Worm (Caenorhabditis elegans) whole organism, L4 larva: ENCODE results near the gene rnp-7.

Experiments
- F10B5.3 ChIP-seq: sonication (generic microtip); optimal IDR thresholded peaks from 2 replicates; lab custom pipeline; 2016; ENCODE audit warnings: mild to moderate bottlenecking, missing genetic modification characterization, missing compliant biosample characterization
- F37D6.2 ChIP-seq: sonication (generic microtip); optimal IDR thresholded peaks from 2 replicates; lab custom pipeline; 2016; ENCODE audit warnings: mild to moderate bottlenecking, missing genetic modification characterization, missing compliant biosample characterization
- F44E2.7 ChIP-seq: fragments of 200-800 bp; sonication (Bioruptor generic); IDR thresholded peaks from 2 replicates; pipeline ENCODE4 v2.1.2; 2022; ENCODE audit warnings: missing genetic modification characterization, missing compliant biosample characterization
- R02D3.7 ChIP-seq: fragments of 150-350 bp; sonication (generic microtip); optimal IDR thresholded peaks from 3 replicates; lab custom pipeline; 2014; ENCODE audit warnings: missing biosample characterization, missing genetic modification characterization
- T20F7.1 ChIP-seq: fragments of 200-800 bp; sonication (Bioruptor generic); optimal IDR thresholded peaks from 2 replicates; lab custom pipeline; 2018; ENCODE audit warnings: mild to moderate bottlenecking, missing genetic modification characterization, missing compliant biosample characterization
- Y105C5A.15 ChIP-seq: fragments of 200-800 bp; sonication (Bioruptor generic); IDR thresholded peaks from 2 replicates; pipeline ENCODE4 v1.3.6; 2022; ENCODE audit warnings: missing genetic modification characterization, missing compliant biosample characterization
- Y5F2A.4 ChIP-seq: fragments of 200-800 bp; sonication (Bioruptor generic); optimal IDR thresholded peaks from 2 replicates; lab custom pipeline; 2018; ENCODE audit warnings: mild to moderate bottlenecking, missing genetic modification characterization, missing compliant biosample characterization
- ZK337.2 ChIP-seq: fragments of 200-800 bp; sonication (Bioruptor generic); IDR thresholded peaks from 2 replicates; pipeline ENCODE4 v1.3.6; 2022; ENCODE audit warnings: missing genetic modification reagents, missing genetic modification characterization, missing compliant biosample characterization
- ZK546.5 ChIP-seq, 2 experiments: sonication (generic microtip); optimal IDR thresholded peaks; 2 replicates each; lab custom pipeline; 2017; ENCODE audit warnings: missing biosample characterization in 2 of 2, missing genetic modification characterization in 2 of 2
- aha-1 ChIP-seq: fragments of 150-350 bp; peaks from one replicate; lab custom pipeline; 2014; ENCODE audit warnings: missing biosample characterization, missing genetic modification characterization
- ama-1 ChIP-seq: fragments of 150-350 bp; optimal IDR thresholded peaks from 2 replicates; lab custom pipeline; 2014; ENCODE audit warnings: inconsistent platforms, mixed read lengths
- arid-1 ChIP-seq: fragments of 200-800 bp; sonication (Bioruptor generic); conservative IDR thresholded peaks from 2 replicates; pipeline ENCODE4 v1.3.6; 2022; ENCODE audit warnings: missing genetic modification reagents, missing genetic modification characterization, missing compliant biosample characterization
- attf-4 ChIP-seq: sonication (generic microtip); optimal IDR thresholded peaks from 3 replicates; lab custom pipeline; 2017; ENCODE audit warnings: missing biosample characterization, missing genetic modification characterization
- ceh-28 ChIP-seq: fragments of 150-350 bp; optimal IDR thresholded peaks from 2 replicates; lab custom pipeline; 2014; ENCODE audit warnings: missing biosample characterization, missing genetic modification reagents, missing genetic modification characterization
- ces-1 ChIP-seq: fragments of 150-350 bp; sonication (generic microtip); optimal IDR thresholded peaks from 4 replicates; lab custom pipeline; 2014; ENCODE audit warnings: missing biosample characterization, missing genetic modification reagents, missing genetic modification characterization
- daf-16 ChIP-seq, 3 experiments: sonication (generic microtip); optimal IDR thresholded peaks; 2 replicates each; lab custom pipeline; 2016 to 2017; ENCODE audit warnings: missing genetic modification characterization in 3 of 3, missing genetic modification reagents in 3 of 3, mild to moderate bottlenecking in 2 of 3, missing compliant biosample characterization in 2 of 3, missing biosample characterization in 1 of 3, moderate library complexity in 1 of 3
- dmd-8 ChIP-seq: fragments of 200-800 bp; sonication (Bioruptor generic); IDR thresholded peaks from 2 replicates; pipeline ENCODE4 v1.3.6; 2022; ENCODE audit warnings: missing genetic modification characterization, missing compliant biosample characterization
- dpl-1 ChIP-seq: fragments of 150-350 bp; optimal IDR thresholded peaks from 2 replicates; lab custom pipeline; 2014; ENCODE audit warnings: missing biosample characterization, missing genetic modification reagents, missing genetic modification characterization
- egl-27 ChIP-seq: sonication (generic microtip); optimal IDR thresholded peaks from 3 replicates; lab custom pipeline; 2017; ENCODE audit warnings: missing biosample characterization, missing genetic modification reagents, missing genetic modification characterization
- fkh-10 ChIP-seq: fragments of 150-350 bp; optimal IDR thresholded peaks from 2 replicates; lab custom pipeline; 2014; ENCODE audit warnings: missing biosample characterization, missing genetic modification reagents, missing genetic modification characterization
- hlh-11 ChIP-seq: fragments of 200-800 bp; sonication (Bioruptor generic); optimal IDR thresholded peaks from 2 replicates; lab custom pipeline; 2018; ENCODE audit warnings: mild to moderate bottlenecking, missing genetic modification characterization, missing compliant biosample characterization
- lin-1 ChIP-seq: fragments of 200-800 bp; sonication (Bioruptor generic); IDR thresholded peaks from 2 replicates; pipeline ENCODE4 v1.3.6; 2022; ENCODE audit warnings: missing genetic modification reagents, missing genetic modification characterization, missing compliant biosample characterization
- lin-15B ChIP-seq: fragments of 150-350 bp; sonication (generic microtip); optimal IDR thresholded peaks from 3 replicates; lab custom pipeline; 2014; ENCODE audit warnings: missing biosample characterization, missing genetic modification characterization
- lir-3 ChIP-seq: sonication (generic microtip); optimal IDR thresholded peaks from 2 replicates; lab custom pipeline; 2016; ENCODE audit warnings: mild to moderate bottlenecking, missing genetic modification characterization, missing compliant biosample characterization
- madf-5 ChIP-seq, 2 experiments: fragments of 200-800 bp; sonication (Bioruptor generic); IDR thresholded peaks; 2 replicates each; pipeline ENCODE4 v1.3.6; 2022; ENCODE audit warnings: missing compliant biosample characterization in 2 of 2, missing genetic modification characterization in 2 of 2
- mdl-1 ChIP-seq, 2 experiments: fragments of 150-350 bp in 1 of 2; sonication (generic microtip) in 1 of 2; optimal IDR thresholded peaks; 2 replicates each; lab custom pipeline; 2014 to 2017; ENCODE audit warnings: missing biosample characterization in 2 of 2, missing genetic modification characterization in 2 of 2
- mep-1 ChIP-seq: fragments of 150-350 bp; sonication (generic microtip); optimal IDR thresholded peaks from 3 replicates; lab custom pipeline; 2014; ENCODE audit warnings: missing biosample characterization, missing genetic modification characterization
- mes-2 ChIP-seq: sonication (generic microtip); optimal IDR thresholded peaks from 2 replicates; lab custom pipeline; 2016; ENCODE audit warnings: missing genotype, mild to moderate bottlenecking, missing genetic modification characterization, missing compliant biosample characterization; ENCODE audit not compliant: poor library complexity, severe bottlenecking
- mxl-2 ChIP-seq: fragments of 200-800 bp; sonication (Bioruptor generic); conservative IDR thresholded peaks from 2 replicates; pipeline ENCODE4 v1.3.6; 2022; ENCODE audit warnings: missing genetic modification reagents, missing genetic modification characterization, missing compliant biosample characterization
- nhr-111 ChIP-seq: fragments of 200-800 bp; sonication (Bioruptor generic); optimal IDR thresholded peaks from 2 replicates; lab custom pipeline; 2018; ENCODE audit warnings: mild to moderate bottlenecking, missing genetic modification characterization, missing compliant biosample characterization
- nhr-237 ChIP-seq: sonication (generic microtip); optimal IDR thresholded peaks from 2 replicates; lab custom pipeline; 2017; ENCODE audit warnings: missing biosample characterization, missing genetic modification characterization
- nhr-25 ChIP-seq: sonication (generic microtip); optimal IDR thresholded peaks from 2 replicates; lab custom pipeline; 2017; ENCODE audit warnings: missing genetic modification characterization, mild to moderate bottlenecking, missing compliant biosample characterization, antibody characterized with exemption, moderate library complexity, borderline replicate concordance; ENCODE audit not compliant: insufficient read depth
- nhr-41 ChIP-seq: fragments of 200-800 bp; sonication (Bioruptor generic); IDR thresholded peaks from 2 replicates; pipeline ENCODE4 v1.3.6; 2022; ENCODE audit warnings: missing genetic modification reagents, missing genetic modification characterization, missing compliant biosample characterization
- nhr-42 ChIP-seq: fragments of 200-800 bp; sonication (Bioruptor generic); IDR thresholded peaks from 2 replicates; pipeline ENCODE4 v1.3.6; 2022; ENCODE audit warnings: missing genetic modification characterization, missing compliant biosample characterization
- nhr-48 ChIP-seq: sonication (generic microtip); optimal IDR thresholded peaks from 2 replicates; lab custom pipeline; 2016; ENCODE audit warnings: mild to moderate bottlenecking, missing genetic modification characterization, missing compliant biosample characterization
- nhr-6 ChIP-seq: fragments of 150-350 bp; optimal IDR thresholded peaks from 2 replicates; lab custom pipeline; 2014; ENCODE audit warnings: missing biosample characterization, missing genetic modification characterization
- nhr-76 ChIP-seq: fragments of 150-350 bp; optimal IDR thresholded peaks from 2 replicates; lab custom pipeline; 2014; ENCODE audit warnings: missing biosample characterization, missing genetic modification characterization
- nhr-77 ChIP-seq: fragments of 150-350 bp; optimal IDR thresholded peaks from 2 replicates; lab custom pipeline; 2014; ENCODE audit warnings: missing biosample characterization, missing genetic modification characterization
- rbr-2 ChIP-seq: sonication (generic microtip); optimal IDR thresholded peaks from 2 replicates; lab custom pipeline; 2016; ENCODE audit warnings: missing genotype, missing genetic modification characterization, missing compliant biosample characterization
- set-16 ChIP-seq: fragments of 200-800 bp; sonication (Bioruptor generic); IDR thresholded peaks from 2 replicates; pipeline ENCODE4 v1.3.6; 2022; ENCODE audit warnings: missing genetic modification reagents, missing genetic modification characterization, missing compliant biosample characterization
- skn-1 ChIP-seq: fragments of 150-350 bp; optimal IDR thresholded peaks from 2 replicates; lab custom pipeline; 2014; ENCODE audit warnings: missing biosample characterization, missing genetic modification characterization
- snpc-4 ChIP-seq: fragments of 150-350 bp; optimal IDR thresholded peaks from 2 replicates; lab custom pipeline; 2014; ENCODE audit warnings: missing biosample characterization, missing genetic modification characterization
- spr-3 ChIP-seq: fragments of 200-800 bp; sonication (Bioruptor generic); optimal IDR thresholded peaks from 2 replicates; lab custom pipeline; 2018; ENCODE audit warnings: mild to moderate bottlenecking, missing genetic modification characterization, missing compliant biosample characterization
- tag-97 ChIP-seq: fragments of 200-800 bp; sonication (Bioruptor generic); IDR thresholded peaks from 2 replicates; pipeline ENCODE4 v1.3.6; 2022; ENCODE audit warnings: missing genetic modification characterization, missing compliant biosample characterization
- tra-1 ChIP-seq: fragments of 200-800 bp; sonication (Bioruptor generic); IDR thresholded peaks from 2 replicates; pipeline ENCODE4 v1.3.6; 2022; ENCODE audit warnings: missing genetic modification reagents, missing genetic modification characterization, missing compliant biosample characterization
- unc-130 ChIP-seq: sonication (generic microtip); optimal IDR thresholded peaks from 2 replicates; lab custom pipeline; 2016; ENCODE audit warnings: missing genetic modification reagents, missing genetic modification characterization, missing compliant biosample characterization
- unc-62 ChIP-seq, 3 experiments: fragments of 150-350 bp in 1 of 3; sonication (generic microtip); optimal IDR thresholded peaks in 2 of 3; peaks in 1 of 3; 1 replicate in 1 of 3; 2 replicates in 2 of 3; lab custom pipeline; 2014 to 2017; ENCODE audit warnings: missing biosample characterization in 3 of 3, missing genetic modification characterization in 3 of 3, missing genetic modification reagents in 3 of 3, missing genotype in 1 of 3
- zip-2 ChIP-seq: fragments of 150-350 bp; optimal IDR thresholded peaks from 2 replicates; lab custom pipeline; 2014; ENCODE audit warnings: missing biosample characterization, missing genetic modification characterization
- ztf-11 ChIP-seq: fragments of 150-350 bp; optimal IDR thresholded peaks from 2 replicates; lab custom pipeline; 2014; ENCODE audit warnings: missing biosample characterization, missing genetic modification characterization

Gene rnp-7

ce11 chrIII:7144749-7145148, 16.2 kb downstream of the rnp-7 start, which contains the start of gene glr-2:
TSS of gene glr-2 (minus strand) at chrIII:7144959.
- TF ChIP-seq F10B5.3 (tag; lab: Kevin White, UChicago) (no peak), egl-27 (no peak), F37D6.2 (tag; lab: Kevin White, UChicago) (no peak), nhr-76 (tag; lab: Kevin White, UChicago) (no peak), rbr-2 (no peak), hlh-11 (no peak)

ce11 chrIII:7142172-7142601, 18.8 kb downstream of the rnp-7 start:
- no peak for TF ChIP-seq dmd-8 (GFP tag; lab: Robert Waterston, UW)
- TF ChIP-seq nhr-237 = no peak
- TF ChIP-seq nhr-41 (GFP tag; lab: Robert Waterston, UW) = 0 out of 2 replicates have a peak, but pooled peaks have one; percentile 26
- no peak for TF ChIP-seq skn-1 (tag; lab: Kevin White, UChicago)
- no peak for TF ChIP-seq lin-15B
- no peak for TF ChIP-seq nhr-25 (tag; lab: Kevin White, UChicago)
- peak; percentile 63 for TF ChIP-seq mes-2
- no peak for TF ChIP-seq attf-4
- TF ChIP-seq nhr-48 = peak; percentile 35
- TF ChIP-seq ceh-28 (tag; lab: Kevin White, UChicago) = no peak
- no peak for TF ChIP-seq fkh-10 (GFP tag; lab: Kevin White, UChicago)
- peak in 1 of 2 experiments; percentile 28 for TF ChIP-seq unc-62 (GFP tag; optimal IDR thresholded peaks at IDR 0.05 in 1 of 2; lab: Kevin White, UChicago)
- TF ChIP-seq unc-62 (tag; optimal IDR thresholded peaks at IDR 0.05; lab: Kevin White, UChicago) = no peak
- no peak for TF ChIP-seq spr-3 (GFP tag; lab: Kevin White, UChicago)
- TF ChIP-seq Y105C5A.15 = 0 out of 2 replicates have a peak, but pooled peaks have one; percentile 58
- TF ChIP-seq tra-1 (GFP tag; lab: Robert Waterston, UW) = peak; percentile 39; the same call in 1 of the 2 replicates
- TF ChIP-seq Y5F2A.4 (GFP tag; lab: Kevin White, UChicago) = no peak
- TF ChIP-seq set-16 (GFP tag; lab: Robert Waterston, UW) = no peak
- TF ChIP-seq mxl-2 (GFP tag; lab: Robert Waterston, UW) = no peak
- peak; percentile 26 for TF ChIP-seq nhr-6 (tag; lab: Kevin White, UChicago)
- no peak for TF ChIP-seq aha-1 (tag; lab: Kevin White, UChicago)
- no peak for TF ChIP-seq nhr-77 (tag; lab: Kevin White, UChicago)
- no peak for TF ChIP-seq R02D3.7 (tag; lab: Kevin White, UChicago)
- TF ChIP-seq unc-130 (GFP tag; lab: Kevin White, UChicago) = no peak
- no peak for TF ChIP-seq lir-3 (tag; lab: Kevin White, UChicago)
- no peak for TF ChIP-seq tag-97
- peak; percentile 8 for TF ChIP-seq F10B5.3 (tag; lab: Kevin White, UChicago)
- TF ChIP-seq hlh-11 = peak; percentile 40
- TF ChIP-seq arid-1 (GFP tag; lab: Robert Waterston, UW) = peak; percentile 62
- no peak for TF ChIP-seq dpl-1 (GFP tag; lab: Kevin White, UChicago)
- TF ChIP-seq T20F7.1 (GFP tag; lab: Kevin White, UChicago) = no peak
- no peak for TF ChIP-seq ces-1 (GFP tag; lab: Kevin White, UChicago)
- TF ChIP-seq ama-1 (lab: Kevin White, UChicago) = peak; percentile 85
- TF ChIP-seq nhr-111 (GFP tag; lab: Kevin White, UChicago) = peak; percentile 27
- no peak for TF ChIP-seq madf-5 (GFP tag; IDR thresholded peaks at IDR 0.05; lab: Robert Waterston, UW)
- no peak for TF ChIP-seq ZK337.2
- TF ChIP-seq zip-2 (tag; lab: Kevin White, UChicago) = no peak
- no peak for TF ChIP-seq mep-1 (tag; lab: Kevin White, UChicago)
- TF ChIP-seq lin-1 = 0 out of 2 replicates have a peak, but pooled peaks have one; percentile 6
- no peak for TF ChIP-seq nhr-76 (tag; lab: Kevin White, UChicago)
- TF ChIP-seq nhr-42 (GFP tag; lab: Robert Waterston, UW) = no peak
- no peak for TF ChIP-seq mdl-1 (tag; optimal IDR thresholded peaks at IDR 0.05; lab: Kevin White, UChicago)
- TF ChIP-seq F44E2.7 = no peak
- no peak for TF ChIP-seq egl-27
- TF ChIP-seq ZK546.5 (tag; optimal IDR thresholded peaks at IDR 0.05; lab: Kevin White, UChicago) = no peak
- peak in 1 of 2 experiments; percentile 9 for TF ChIP-seq daf-16 (GFP tag; optimal IDR thresholded peaks at IDR 0.05; lab: Kevin White, UChicago)
- TF ChIP-seq daf-16 (tag; optimal IDR thresholded peaks at IDR 0.05; lab: Kevin White, UChicago) = peak; percentile 59
- TF ChIP-seq ztf-11 (tag; lab: Kevin White, UChicago) = no peak
- peak; percentile 81 for TF ChIP-seq snpc-4 (tag; lab: Kevin White, UChicago)
